Fruit fly (Drosophila melanogaster) whole organism, pupa: ENCODE measurements around the gene shep.

Source experiments
- CG10348 ChIP-seq: fragments of 200-800 bp; sonication (Bioruptor generic); IDR thresholded peaks from 2 replicates; pipeline ENCODE4 v1.3.6; 2022; ENCODE audit warnings: missing biosample characterization, missing genetic modification characterization
- CG13204 ChIP-seq: fragments of 200-800 bp; sonication (Bioruptor generic); optimal IDR thresholded peaks from 2 replicates; lab custom pipeline; 2018; ENCODE audit warnings: missing biosample characterization, mild to moderate bottlenecking, missing genetic modification characterization, moderate library complexity
- CG4496 ChIP-seq: fragments of 200-800 bp; sonication (Bioruptor generic); IDR thresholded peaks from 3 replicates; pipeline ENCODE4 v1.3.6; 2022; ENCODE audit warnings: missing biosample characterization, missing genetic modification characterization
- CG8159 ChIP-seq: fragments of 200-800 bp; sonication (Bioruptor generic); optimal IDR thresholded peaks from 3 replicates; lab custom pipeline; 2018; ENCODE audit warnings: missing biosample characterization, mild to moderate bottlenecking, missing genetic modification characterization, moderate library complexity
- CG8301 ChIP-seq: fragments of 200-800 bp; sonication (Bioruptor generic); optimal IDR thresholded peaks from 2 replicates; lab custom pipeline; 2018; ENCODE audit warnings: missing biosample characterization, mild to moderate bottlenecking, missing genetic modification characterization
- CG9948 ChIP-seq: fragments of 200-800 bp; sonication (Bioruptor generic); optimal IDR thresholded peaks from 2 replicates; lab custom pipeline; 2018; ENCODE audit warnings: missing biosample characterization, mild to moderate bottlenecking, missing genetic modification characterization, moderate library complexity
- D1 ChIP-seq: fragments of 200-800 bp; sonication (Bioruptor generic); optimal IDR thresholded peaks from 2 replicates; lab custom pipeline; 2018; ENCODE audit warnings: missing biosample characterization, mild to moderate bottlenecking, missing genetic modification characterization, moderate library complexity
- EcR ChIP-seq: fragments of 200-800 bp; sonication (Bioruptor generic); optimal IDR thresholded peaks from 3 replicates; lab custom pipeline; 2019; ENCODE audit warnings: missing biosample characterization, missing genetic modification characterization, mild to moderate bottlenecking, moderate library complexity, missing genetic modification reagents
- Ets98B ChIP-seq: fragments of 200-800 bp; sonication (Bioruptor generic); IDR thresholded peaks from 2 replicates; pipeline ENCODE4 v1.3.6; 2022; ENCODE audit warnings: missing biosample characterization, missing genetic modification characterization
- Pif1B ChIP-seq: fragments of 200-800 bp; sonication (Bioruptor generic); optimal IDR thresholded peaks from 3 replicates; lab custom pipeline; 2016; ENCODE audit warnings: missing biosample characterization, missing genetic modification characterization
- fd96Ca ChIP-seq: fragments of 200-800 bp; sonication (Bioruptor generic); IDR thresholded peaks from 3 replicates; pipeline ENCODE4 v1.3.6; 2022; ENCODE audit warnings: missing biosample characterization, missing genetic modification characterization
- gl ChIP-seq: fragments of 200-800 bp; sonication (Bioruptor generic); optimal IDR thresholded peaks from 2 replicates; lab custom pipeline; 2018; ENCODE audit warnings: missing biosample characterization, mild to moderate bottlenecking, missing genetic modification characterization
- rn ChIP-seq: fragments of 200-800 bp; sonication (Bioruptor generic); IDR thresholded peaks from 2 replicates; pipeline ENCODE4 v1.3.6; 2022; ENCODE audit warnings: missing biosample characterization, missing genetic modification characterization

Gene shep

dm6 chr3L:5127609-5128008 lies 150.1 kb downstream of the shep start:
- TF ChIP-seq CG10348 (GFP tag; lab: Robert Waterston, UW) (no peak), D1 (tag; lab: Kevin White, UChicago) (no peak), Pif1B (GFP tag; lab: Kevin White, UChicago) (no peak), CG8159 (peak; percentile 44), fd96Ca (GFP tag; lab: Robert Waterston, UW) (no peak), CG13204 (GFP tag; lab: Kevin White, UChicago) (no peak), EcR (GFP tag; lab: Kevin White, UChicago) (peak; percentile 58), rn (GFP tag; lab: Robert Waterston, UW) (no peak), gl (tag; lab: Kevin White, UChicago) (no peak)

dm6 chr3L:5125202-5125601 lies 152.5 kb downstream of the shep start:
- TF ChIP-seq CG8301 (no peak), CG4496 (no peak), CG8159 (no peak), Ets98B (GFP tag; lab: Robert Waterston, UW) (no peak), rn (GFP tag; lab: Robert Waterston, UW) (no peak), CG9948 (tag; lab: Kevin White, UChicago) (no peak), CG13204 (GFP tag; lab: Kevin White, UChicago) (no peak)
